Worm (Caenorhabditis elegans): ENCODE measurements around the gene clec-78.

- TF ChIP-seq flt-1 (GFP tag; IDR thresholded peaks at IDR 0.05): no peak
- no peak for TF ChIP-seq ztf-23 (GFP tag; IDR thresholded peaks at IDR 0.05)
- no peak for TF ChIP-seq tab-1 (GFP tag; IDR thresholded peaks at IDR 0.05)
- TF ChIP-seq cog-1 (tag; optimal IDR thresholded peaks at IDR 0.05): no peak
- TF ChIP-seq klf-2 (GFP tag; conservative IDR thresholded peaks at IDR 0.05): no peak
Observed at ce11 chrIV:4030917-4031599, 42.2 kb downstream of the clec-78 start.

Measured in whole organism, midembryonic.